Worm (Caenorhabditis elegans) whole organism, L4/young adult: ENCODE data around the gene fipr-7.
A peak's percentile ranks its signal among the peaks of the same experiment; 100 is the strongest.

Experiments
- W03F9.2 ChIP-seq: fragments of 150-350 bp; optimal IDR thresholded peaks from 2 replicates; lab custom pipeline; 2014; ENCODE audit warnings: missing biosample characterization, missing genetic modification characterization
- dao-5 ChIP-seq: sonication (generic microtip); optimal IDR thresholded peaks from 2 replicates; lab custom pipeline; 2016; ENCODE audit warnings: missing genotype, missing genetic modification characterization, moderate library complexity, missing compliant biosample characterization
- him-1 ChIP-seq: sonication (generic microtip); optimal IDR thresholded peaks from 2 replicates; lab custom pipeline; 2016; ENCODE audit warnings: missing genotype, missing genetic modification reagents, missing genetic modification characterization, missing compliant biosample characterization

DNA sequence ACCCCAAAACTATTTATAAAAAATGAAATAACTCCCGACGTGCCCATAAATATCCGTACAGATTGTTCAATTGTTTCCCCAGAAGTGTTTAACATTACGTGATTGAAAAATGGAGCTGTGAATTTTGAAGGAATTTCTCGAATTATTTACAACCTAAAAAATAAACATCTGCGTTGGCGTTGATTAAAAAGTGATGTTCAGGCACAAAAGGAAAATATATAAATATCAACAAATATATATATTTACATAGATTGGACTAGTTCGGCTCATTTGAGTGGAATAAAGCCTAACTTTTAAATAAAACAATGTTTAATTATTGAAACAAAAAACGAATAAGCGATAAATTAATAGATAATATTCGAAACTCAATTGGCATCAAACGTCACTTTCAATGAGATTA is 30.8 kb downstream of the fipr-7 start, which contains the start of gene sri-18:
- TF ChIP-seq him-1 (tag; lab: Kevin White, UChicago): peak; percentile 15
- no peak for TF ChIP-seq W03F9.2
- TF ChIP-seq dao-5 (tag; lab: Kevin White, UChicago): no peak
